Fruit fly (Drosophila melanogaster): Measurements from ENCODE around the gene Rpn9.
A peak's percentile ranks its signal among the peaks of the same experiment; 100 is the strongest.

The Rpn9 gene

DNA sequence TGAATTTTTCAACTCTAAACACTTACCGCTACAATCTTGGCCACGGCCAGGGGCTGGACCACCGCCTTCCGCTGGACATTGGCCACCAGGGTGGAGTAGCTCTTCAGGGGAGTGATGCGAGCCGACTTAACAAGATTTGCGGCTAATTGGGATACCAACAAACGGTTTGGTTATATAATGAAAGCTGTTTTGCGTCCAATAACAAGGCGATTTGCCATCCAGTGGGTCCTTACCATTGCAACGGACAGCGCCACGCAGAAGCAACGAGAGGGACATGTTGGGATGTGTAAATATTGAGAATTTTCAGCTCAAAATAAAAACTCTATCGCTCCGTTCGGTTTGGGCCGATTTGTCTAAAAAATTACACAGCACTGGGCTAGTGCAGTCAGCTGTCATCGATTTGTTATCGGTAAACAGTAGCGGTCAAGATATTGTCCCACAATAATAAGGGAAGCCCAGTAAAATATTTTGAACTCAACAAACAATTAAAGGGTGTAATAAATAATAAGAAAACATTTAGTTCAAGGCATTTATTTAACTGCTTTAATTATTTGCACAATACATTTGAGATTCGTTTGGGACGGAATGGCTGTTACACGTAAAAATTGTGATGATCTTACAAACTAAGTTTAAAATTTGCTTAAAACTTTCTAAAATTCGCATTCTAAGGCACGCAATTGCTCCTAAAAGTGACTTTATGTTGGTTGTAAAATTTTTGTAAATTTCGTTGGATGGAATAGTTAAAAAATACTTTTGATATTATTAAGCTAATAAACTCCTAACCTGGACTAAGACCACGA lies 27.2 kb upstream of the Rpn9 start, which contains the start of gene SdhD:
Gene SdhD (minus strand): TSS at position 382 of the 800 bp plus-strand sequence.
- TF ChIP-seq Hr83 (GFP tag; optimal IDR thresholded peaks at IDR 0.05; ENCODE audit: poor library complexity, severe bottlenecking): peak; percentile 84
- peak; percentile 48 for TF ChIP-seq OdsH (GFP tag; optimal IDR thresholded peaks at IDR 0.05)
- TF ChIP-seq dmrt93B (GFP tag; optimal IDR thresholded peaks at IDR 0.05): no peak
- no peak for TF ChIP-seq Abd-B (GFP tag; optimal IDR thresholded peaks at IDR 0.05)
- TF ChIP-seq fru (GFP tag; optimal IDR thresholded peaks at IDR 0.05): peak; percentile 15
- TF ChIP-seq Myc (optimal IDR thresholded peaks at IDR 0.05): peak; percentile 15
- TF ChIP-seq GATAd (GFP tag; optimal IDR thresholded peaks at IDR 0.05): no peak
- TF ChIP-seq HLH106 (tag; optimal IDR thresholded peaks at IDR 0.05): no peak
- no peak for TF ChIP-seq psq (GFP tag; optimal IDR thresholded peaks at IDR 0.05)
- peak; percentile 52 for TF ChIP-seq rgr (GFP tag; optimal IDR thresholded peaks at IDR 0.05)
- peak; percentile 21 for TF ChIP-seq sv (GFP tag; optimal IDR thresholded peaks at IDR 0.05)
- peak; percentile 54 for TF ChIP-seq br (GFP tag; optimal IDR thresholded peaks at IDR 0.05)
- TF ChIP-seq Rel (GFP tag; optimal IDR thresholded peaks at IDR 0.05): no peak
- peak; percentile 88 for TF ChIP-seq Rel (tag; optimal IDR thresholded peaks at IDR 0.05)
- peak; percentile 18 for TF ChIP-seq ey (GFP tag; optimal IDR thresholded peaks at IDR 0.05)
- TF ChIP-seq Jra (GFP tag; optimal IDR thresholded peaks at IDR 0.05): peak; percentile 57
- TF ChIP-seq Sp1 (GFP tag; optimal IDR thresholded peaks at IDR 0.05): peak; percentile 31
- TF ChIP-seq h (GFP tag; optimal IDR thresholded peaks at IDR 0.05): peak; percentile 39
- TF ChIP-seq pan (optimal IDR thresholded peaks at IDR 0.05): no peak
- TF ChIP-seq Hnf4 (GFP tag; optimal IDR thresholded peaks at IDR 0.05): peak; percentile 72
- TF ChIP-seq foxo (GFP tag; optimal IDR thresholded peaks at IDR 0.05): peak in 1 of 2 experiments; percentile 50

DNA sequence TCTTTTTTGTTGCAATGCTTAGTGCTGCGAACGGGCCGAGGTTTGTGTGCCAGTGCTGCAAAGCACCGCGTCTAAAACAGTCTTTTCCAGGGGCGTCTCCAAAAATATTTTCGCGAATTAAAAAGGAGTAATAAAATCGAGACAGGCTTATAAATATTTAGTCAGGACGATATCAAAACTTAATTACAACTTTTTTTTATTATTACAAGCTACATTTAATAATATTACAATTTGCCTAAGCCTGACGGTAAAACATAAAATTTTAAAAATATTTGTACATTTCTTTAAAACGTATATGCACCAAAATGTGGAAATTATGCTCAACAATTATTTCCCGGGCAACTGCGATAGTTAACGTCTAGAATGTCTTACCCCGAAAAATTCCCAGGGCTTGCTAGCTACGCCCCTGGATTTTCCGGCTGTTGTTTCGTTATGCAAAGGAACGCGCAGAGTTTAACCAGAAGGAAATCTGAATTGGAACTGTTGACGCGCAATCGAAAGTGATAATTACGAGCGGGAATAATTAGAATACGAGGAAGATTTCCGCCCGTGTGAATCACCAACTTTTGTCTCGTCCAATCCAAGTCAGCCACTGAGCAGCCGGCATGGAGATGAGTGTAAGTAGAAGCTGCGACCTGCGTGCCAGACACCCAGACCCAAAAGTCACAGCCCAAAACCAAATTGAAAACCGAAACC lies 24.8 kb upstream of the Rpn9 start, which contains the start of the genes PTPMT1 and Hrd3:
Gene PTPMT1 (plus strand): TSS at position 428 of the 696 bp plus-strand sequence.
Gene Hrd3 (minus strand): TSS at position 646 of the 696 bp plus-strand sequence.
- TF ChIP-seq N (GFP tag; optimal IDR thresholded peaks at IDR 0.05) (no peak), dmrt93B (GFP tag; optimal IDR thresholded peaks at IDR 0.05) (peak; percentile 99), sage (GFP tag; optimal IDR thresholded peaks at IDR 0.05) (peak; percentile 96), foxo (GFP tag; optimal IDR thresholded peaks at IDR 0.05) (peak; percentile 92 to 99), lola (GFP tag; optimal IDR thresholded peaks at IDR 0.05) (no peak), woc (GFP tag; optimal IDR thresholded peaks at IDR 0.05) (peak; percentile 94), h (GFP tag; optimal IDR thresholded peaks at IDR 0.05) (peak; percentile 99), ey (GFP tag; optimal IDR thresholded peaks at IDR 0.05) (peak; percentile 97), HLH106 (tag; optimal IDR thresholded peaks at IDR 0.05) (peak; percentile 99), Mio (GFP tag; optimal IDR thresholded peaks at IDR 0.05) (peak; percentile 85), psq (GFP tag; optimal IDR thresholded peaks at IDR 0.05) (peak; percentile 97), pan (optimal IDR thresholded peaks at IDR 0.05) (no peak), Hr83 (GFP tag; optimal IDR thresholded peaks at IDR 0.05; ENCODE audit: poor library complexity, severe bottlenecking) (peak; percentile 85), Jra (GFP tag; optimal IDR thresholded peaks at IDR 0.05) (peak; percentile 97), Abd-B (GFP tag; optimal IDR thresholded peaks at IDR 0.05) (no peak), tai (GFP tag; optimal IDR thresholded peaks at IDR 0.05) (no peak), GATAd (GFP tag; optimal IDR thresholded peaks at IDR 0.05) (peak; percentile 95), Hr78 (GFP tag; optimal IDR thresholded peaks at IDR 0.05) (no peak), CrebA (GFP tag; optimal IDR thresholded peaks at IDR 0.05; ENCODE audit: borderline replicate concordance) (no peak), usp (GFP tag; optimal IDR thresholded peaks at IDR 0.05) (no peak), OdsH (GFP tag; optimal IDR thresholded peaks at IDR 0.05) (peak; percentile 98), CG32264 (GFP tag; optimal IDR thresholded peaks at IDR 0.05) (peak; percentile 90), jim (GFP tag; optimal IDR thresholded peaks at IDR 0.05) (peak; percentile 68), Vsx2 (GFP tag; optimal IDR thresholded peaks at IDR 0.05; ENCODE audit: partially characterized antibody) (no peak), CG9705 (GFP tag; optimal IDR thresholded peaks at IDR 0.05) (peak; percentile 96), sv (GFP tag; optimal IDR thresholded peaks at IDR 0.05) (peak; percentile 99), br (GFP tag; optimal IDR thresholded peaks at IDR 0.05) (peak; percentile 98), dl (GFP tag; optimal IDR thresholded peaks at IDR 0.05; ENCODE audit: insufficient read depth in 1 of 2, partially characterized antibody in 2 of 2) (no peak), brk (GFP tag; optimal IDR thresholded peaks at IDR 0.05) (no peak), Sp1 (GFP tag; optimal IDR thresholded peaks at IDR 0.05) (peak; percentile 99), Myc (optimal IDR thresholded peaks at IDR 0.05) (no peak), rgr (GFP tag; optimal IDR thresholded peaks at IDR 0.05) (peak; percentile 98), Hnf4 (GFP tag; optimal IDR thresholded peaks at IDR 0.05) (peak; percentile 95), Dif (GFP tag; optimal IDR thresholded peaks at IDR 0.05; ENCODE audit: partially characterized antibody) (peak; percentile 1), fru (GFP tag; optimal IDR thresholded peaks at IDR 0.05) (peak; percentile 99), dsf (GFP tag; optimal IDR thresholded peaks at IDR 0.05; ENCODE audit: borderline replicate concordance) (peak; percentile 93), Rel (GFP tag; optimal IDR thresholded peaks at IDR 0.05) (peak; percentile 81), Rel (tag; optimal IDR thresholded peaks at IDR 0.05) (peak; percentile 89), Dfd (GFP tag; optimal IDR thresholded peaks at IDR 0.05) (no peak)

Data from whole organism, wandering third instar larva.